Worm (Caenorhabditis elegans) whole organism, L3 larva: ENCODE measurements around the gene dsh-1.

ENCODE experiments used
- skn-1 ChIP-seq: fragments of 150-350 bp; optimal IDR thresholded peaks from 2 replicates; lab custom pipeline; 2014; ENCODE audit warnings: missing biosample characterization, missing genetic modification characterization
- snpc-4 ChIP-seq: fragments of 150-350 bp; optimal IDR thresholded peaks from 2 replicates; lab custom pipeline; 2014; ENCODE audit warnings: missing biosample characterization, missing genetic modification characterization
- tbx-2 ChIP-seq: sonication (generic microtip); optimal IDR thresholded peaks from 2 replicates; lab custom pipeline; 2016; ENCODE audit warnings: mild to moderate bottlenecking, missing genetic modification characterization, missing compliant biosample characterization

DNA sequence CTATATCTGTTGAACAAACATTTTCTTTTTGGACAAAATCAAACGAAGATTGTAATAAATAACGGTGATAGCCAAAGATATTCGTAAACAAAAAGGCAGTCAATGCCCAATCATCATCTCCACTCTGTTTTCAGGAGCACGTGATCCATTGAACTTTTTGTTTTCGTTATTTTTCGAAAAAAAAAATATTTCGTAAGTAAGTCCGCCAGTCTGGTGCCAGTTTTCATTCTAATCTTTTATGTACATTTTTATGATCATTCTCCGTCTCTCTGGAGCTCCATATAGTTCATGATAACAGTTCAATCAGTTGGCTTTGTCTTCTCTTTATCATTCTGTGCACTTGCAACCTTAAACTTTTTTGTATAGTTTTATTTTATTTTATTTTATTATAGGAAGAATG, 22.3 kb downstream of the dsh-1 start, which contains the start of gene ampd-1:
- no peak for TF ChIP-seq tbx-2
- TF ChIP-seq snpc-4, result no peak
- peak; percentile 8 for TF ChIP-seq skn-1 (tag; lab: Kevin White, UChicago)
